Worm (Caenorhabditis elegans) whole organism, early embryonic: Measurements from ENCODE around the gene F01D4.5.

Source experiments
- B0310.2 ChIP-seq: sonication (generic microtip); optimal IDR thresholded peaks from 2 replicates; lab custom pipeline; 2016; ENCODE audit warnings: mild to moderate bottlenecking, missing genetic modification characterization, missing compliant biosample characterization
- F13C5.2 ChIP-seq: sonication (generic microtip); optimal IDR thresholded peaks from 2 replicates; lab custom pipeline; 2017; ENCODE audit warnings: mild to moderate bottlenecking, missing genetic modification characterization, inconsistent platforms, missing compliant biosample characterization
- aly-1 ChIP-seq: sonication (generic microtip); optimal IDR thresholded peaks from 2 replicates; lab custom pipeline; 2016; ENCODE audit warnings: missing genetic modification characterization, missing compliant biosample characterization
- ama-1 ChIP-seq: fragments of 150-350 bp; optimal IDR thresholded peaks from 2 replicates; lab custom pipeline; 2014
- ceh-13 ChIP-seq: fragments of 200-800 bp; sonication (Bioruptor generic); optimal IDR thresholded peaks from 2 replicates; lab custom pipeline; 2018; ENCODE audit warnings: mild to moderate bottlenecking, missing genetic modification characterization, missing compliant biosample characterization
- ceh-36 ChIP-seq: sonication (generic microtip); optimal IDR thresholded peaks from 2 replicates; lab custom pipeline; 2016; ENCODE audit warnings: missing genetic modification characterization, inconsistent platforms, missing compliant biosample characterization
- ets-7 ChIP-seq: sonication (generic microtip); optimal IDR thresholded peaks from 2 replicates; lab custom pipeline; 2016; ENCODE audit warnings: missing genotype, missing genetic modification characterization, missing compliant biosample characterization
- flt-1 ChIP-seq: fragments of 200-800 bp; sonication (Bioruptor generic); IDR thresholded peaks from 2 replicates; pipeline ENCODE4 v1.3.6; 2022; ENCODE audit warnings: missing genetic modification characterization, missing compliant biosample characterization
- hmbx-1 ChIP-seq: sonication (generic microtip); optimal IDR thresholded peaks from 2 replicates; lab custom pipeline; 2016; ENCODE audit warnings: mild to moderate bottlenecking, missing genetic modification characterization, missing compliant biosample characterization
- hmg-4 ChIP-seq: fragments of 200-800 bp; sonication (Bioruptor generic); optimal IDR thresholded peaks from 2 replicates; lab custom pipeline; 2018; ENCODE audit warnings: mild to moderate bottlenecking, missing genetic modification characterization, missing compliant biosample characterization
- hnd-1 ChIP-seq: sonication (generic microtip); optimal IDR thresholded peaks from 2 replicates; lab custom pipeline; 2016; ENCODE audit warnings: missing genetic modification characterization, missing compliant biosample characterization
- pes-1 ChIP-seq: fragments of 200-800 bp; sonication (Bioruptor generic); IDR thresholded peaks from 2 replicates; pipeline ENCODE4 v1.3.6; 2022; ENCODE audit warnings: missing genetic modification reagents, missing genetic modification characterization, missing compliant biosample characterization
- scrt-1 ChIP-seq: fragments of 200-800 bp; sonication (Bioruptor generic); IDR thresholded peaks from 2 replicates; pipeline ENCODE4 v1.3.6; 2022; ENCODE audit warnings: missing genetic modification characterization, missing compliant biosample characterization
- sea-1 ChIP-seq: fragments of 200-800 bp; sonication (Bioruptor generic); conservative IDR thresholded peaks from 2 replicates; pipeline ENCODE4 v1.3.6; 2022; ENCODE audit warnings: missing genetic modification characterization, missing compliant biosample characterization
- tbx-11 ChIP-seq: fragments of 200-800 bp; sonication (Bioruptor generic); IDR thresholded peaks from 2 replicates; pipeline ENCODE4 v1.3.6; 2022; ENCODE audit warnings: missing genetic modification characterization, missing compliant biosample characterization
- tbx-37 ChIP-seq: fragments of 200-800 bp; sonication (Bioruptor generic); conservative IDR thresholded peaks from 2 replicates; pipeline ENCODE4 v1.3.6; 2022; ENCODE audit warnings: missing genetic modification reagents, missing genetic modification characterization, missing compliant biosample characterization
- tra-4 ChIP-seq: sonication (generic microtip); optimal IDR thresholded peaks from 2 replicates; lab custom pipeline; 2017; ENCODE audit warnings: missing genetic modification characterization, missing compliant biosample characterization

The F01D4.5 gene

DNA sequence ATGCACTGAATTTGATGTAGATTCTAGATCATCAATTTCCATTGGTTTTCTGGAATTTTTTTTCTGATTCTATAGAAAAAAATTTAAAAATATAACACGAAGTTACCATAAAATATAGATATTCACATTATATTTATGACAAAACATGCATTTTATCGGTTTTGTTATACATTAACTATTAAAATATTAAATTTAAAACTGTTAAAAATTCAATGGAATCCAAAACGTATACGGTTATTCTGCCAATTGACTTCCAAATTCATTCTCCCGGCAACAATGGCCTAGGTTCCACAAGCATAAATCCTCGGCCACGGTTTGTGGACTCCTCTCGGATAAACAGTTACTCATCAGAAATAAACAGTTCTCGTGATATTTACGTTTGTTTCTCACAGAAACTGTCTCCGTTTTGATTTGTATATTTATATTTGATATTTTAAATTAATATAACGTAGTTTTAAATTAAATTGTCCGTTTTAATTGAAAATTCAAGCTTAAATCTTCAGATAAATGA is at the start of gene F01D4.5, which contains the start of gene ced-5:
TSS of gene F01D4.5 (minus strand) at position 51 of the 511 bp plus-strand sequence.
TSS of gene ced-5 (plus strand) at position 504 of the 511 bp plus-strand sequence.
- TF ChIP-seq hnd-1 (tag; lab: Kevin White, UChicago) (peak; percentile 24), flt-1 (0 out of 2 replicates have a peak, but pooled peaks have one; percentile 46), B0310.2 (tag; lab: Kevin White, UChicago) (peak; percentile 26), F13C5.2 (no peak), ets-7 (tag; lab: Kevin White, UChicago) (no peak), tbx-37 (GFP tag; lab: Robert Waterston, UW) (peak; percentile 86)

DNA sequence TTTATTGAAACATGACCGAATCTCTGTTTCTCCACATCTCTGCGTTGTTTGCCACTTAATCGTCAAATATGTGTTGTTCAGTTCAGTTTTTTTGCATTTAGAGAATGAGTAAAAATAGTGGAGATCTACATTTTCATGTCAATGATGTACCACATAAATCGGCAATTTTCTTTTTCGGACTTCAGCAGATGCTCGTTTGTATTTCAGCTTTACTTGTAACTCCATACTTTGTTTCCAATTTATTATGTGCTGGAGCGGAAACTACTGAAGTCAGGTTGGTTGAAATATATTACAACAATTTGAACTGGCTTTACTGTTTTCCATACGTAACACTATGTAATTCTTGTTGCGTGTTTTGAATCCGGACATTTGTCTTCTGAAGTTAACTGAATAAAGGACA is 47.2 kb upstream of the F01D4.5 start, which contains the start of gene T07G12.2:
TSS of gene T07G12.2 (plus strand) at position 62 of the 400 bp plus-strand sequence.
- TF ChIP-seq hnd-1 (tag; lab: Kevin White, UChicago) (no peak), B0310.2 (tag; lab: Kevin White, UChicago) (no peak), ets-7 (tag; lab: Kevin White, UChicago) (no peak), pes-1 (no peak), ceh-36 (tag; lab: Kevin White, UChicago) (no peak), scrt-1 (GFP tag; lab: Robert Waterston, UW) (no peak), tbx-37 (GFP tag; lab: Robert Waterston, UW) (no peak), hmbx-1 (tag; lab: Kevin White, UChicago) (no peak), F13C5.2 (no peak), tra-4 (tag; lab: Kevin White, UChicago) (no peak), sea-1 (GFP tag; lab: Robert Waterston, UW) (no peak), ama-1 (no peak), flt-1 (no peak), ceh-13 (GFP tag; lab: Kevin White, UChicago) (no peak), hmg-4 (no peak), tbx-11 (no peak), aly-1 (no peak)

DNA sequence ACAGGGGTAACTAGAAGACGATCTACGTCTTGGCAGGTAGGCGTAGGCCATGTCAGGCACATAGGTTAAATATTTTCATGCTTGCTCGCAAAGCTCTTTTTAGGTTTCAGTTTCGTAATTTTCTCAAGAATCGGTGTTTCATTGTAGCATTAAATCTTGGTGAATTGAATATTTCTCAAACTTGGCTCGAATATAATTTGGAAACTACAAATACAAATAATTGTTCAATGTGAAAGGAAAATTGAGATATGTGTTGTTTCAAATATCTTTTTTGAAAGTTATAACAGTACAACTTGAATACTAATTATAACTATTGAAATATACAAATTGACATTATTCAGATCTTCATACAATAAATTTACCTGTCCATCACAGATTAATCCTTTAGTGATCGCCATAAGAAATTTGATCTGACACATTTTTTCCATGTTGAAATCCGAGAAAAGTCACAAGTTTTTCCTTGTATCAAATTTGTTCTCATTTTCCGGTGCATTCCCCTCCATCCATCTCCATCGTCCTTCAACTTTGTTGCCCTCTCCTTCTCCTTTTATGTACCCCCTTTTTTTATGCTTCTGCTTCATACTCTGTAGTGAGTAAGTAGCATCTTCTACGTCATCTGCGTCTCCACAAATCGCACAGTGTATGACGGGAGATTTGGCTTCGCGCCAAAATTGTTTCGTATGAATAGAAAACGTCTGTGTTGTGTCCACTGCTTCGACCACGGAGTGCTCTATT is 40.8 kb upstream of the F01D4.5 start, which contains the start of gene C02F4.5:
TSS of gene C02F4.5 (minus strand) at position 51 of the 735 bp plus-strand sequence.
- TF ChIP-seq B0310.2 (tag; lab: Kevin White, UChicago) (no peak), ceh-13 (GFP tag; lab: Kevin White, UChicago) (no peak), hmbx-1 (tag; lab: Kevin White, UChicago) (no peak), hmg-4 (no peak), tbx-11 (no peak), hnd-1 (tag; lab: Kevin White, UChicago) (no peak), ama-1 (no peak), ceh-36 (tag; lab: Kevin White, UChicago) (no peak)

DNA sequence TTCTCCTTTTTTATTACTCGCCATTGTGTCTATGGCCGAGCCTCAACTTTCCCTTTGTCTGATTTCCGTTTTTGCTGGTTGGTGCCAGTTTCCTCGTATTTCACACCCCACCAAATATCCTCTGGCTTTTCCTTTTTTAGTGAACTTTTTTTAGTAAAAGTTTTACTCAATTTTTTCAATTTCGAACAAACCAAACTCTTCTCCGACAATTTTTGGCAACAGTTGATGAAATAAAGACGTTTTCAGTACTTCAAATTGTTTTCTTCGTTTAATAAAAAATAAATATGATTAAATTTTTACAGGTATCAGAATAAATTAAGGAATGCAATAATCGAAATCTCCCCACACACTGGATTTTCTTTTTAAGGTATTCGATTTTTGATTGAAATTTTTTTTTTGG is 37.6 kb upstream of the F01D4.5 start, which contains the start of gene cal-4:
TSS of gene cal-4 (plus strand) at position 301 of the 400 bp plus-strand sequence.
- TF ChIP-seq ets-7 (tag; lab: Kevin White, UChicago): no peak
- TF ChIP-seq ama-1: no peak
- no peak for TF ChIP-seq scrt-1 (GFP tag; lab: Robert Waterston, UW)
- TF ChIP-seq hnd-1 (tag; lab: Kevin White, UChicago): no peak
- TF ChIP-seq aly-1: no peak
- TF ChIP-seq F13C5.2: no peak
- no peak for TF ChIP-seq hmg-4
- TF ChIP-seq pes-1: no peak
- TF ChIP-seq sea-1 (GFP tag; lab: Robert Waterston, UW): no peak
- TF ChIP-seq B0310.2 (tag; lab: Kevin White, UChicago): no peak
- no peak for TF ChIP-seq hmbx-1 (tag; lab: Kevin White, UChicago)
- TF ChIP-seq tbx-11: no peak
- no peak for TF ChIP-seq tra-4 (tag; lab: Kevin White, UChicago)
- no peak for TF ChIP-seq flt-1
- no peak for TF ChIP-seq ceh-36 (tag; lab: Kevin White, UChicago)
- no peak for TF ChIP-seq ceh-13 (GFP tag; lab: Kevin White, UChicago)

ce11 chrIV:10518652-10519051 is 35.2 kb upstream of the F01D4.5 start:
- TF ChIP-seq pes-1 (no peak), ceh-13 (GFP tag; lab: Kevin White, UChicago) (no peak), tra-4 (tag; lab: Kevin White, UChicago) (no peak), scrt-1 (GFP tag; lab: Robert Waterston, UW) (no peak), B0310.2 (tag; lab: Kevin White, UChicago) (no peak), hmbx-1 (tag; lab: Kevin White, UChicago) (no peak), ets-7 (tag; lab: Kevin White, UChicago) (no peak), sea-1 (GFP tag; lab: Robert Waterston, UW) (no peak), hmg-4 (no peak), ama-1 (no peak), aly-1 (no peak), tbx-37 (GFP tag; lab: Robert Waterston, UW) (no peak)

ce11 chrIV:10515128-10515527 is 31.7 kb upstream of the F01D4.5 start, which contains the start of gene C02F4.4:
Gene C02F4.4 (minus strand): TSS chrIV:10515228.
- TF ChIP-seq ceh-36 (tag; lab: Kevin White, UChicago): no peak
- TF ChIP-seq F13C5.2: no peak
- no peak for TF ChIP-seq scrt-1 (GFP tag; lab: Robert Waterston, UW)
- TF ChIP-seq hnd-1 (tag; lab: Kevin White, UChicago): no peak
- no peak for TF ChIP-seq hmbx-1 (tag; lab: Kevin White, UChicago)
- no peak for TF ChIP-seq flt-1
- no peak for TF ChIP-seq ceh-13 (GFP tag; lab: Kevin White, UChicago)
- no peak for TF ChIP-seq aly-1
- TF ChIP-seq B0310.2 (tag; lab: Kevin White, UChicago): no peak
- no peak for TF ChIP-seq ama-1
- no peak for TF ChIP-seq sea-1 (GFP tag; lab: Robert Waterston, UW)
- TF ChIP-seq tbx-37 (GFP tag; lab: Robert Waterston, UW): no peak
- no peak for TF ChIP-seq pes-1
- no peak for TF ChIP-seq ets-7 (tag; lab: Kevin White, UChicago)
- TF ChIP-seq hmg-4: no peak

DNA sequence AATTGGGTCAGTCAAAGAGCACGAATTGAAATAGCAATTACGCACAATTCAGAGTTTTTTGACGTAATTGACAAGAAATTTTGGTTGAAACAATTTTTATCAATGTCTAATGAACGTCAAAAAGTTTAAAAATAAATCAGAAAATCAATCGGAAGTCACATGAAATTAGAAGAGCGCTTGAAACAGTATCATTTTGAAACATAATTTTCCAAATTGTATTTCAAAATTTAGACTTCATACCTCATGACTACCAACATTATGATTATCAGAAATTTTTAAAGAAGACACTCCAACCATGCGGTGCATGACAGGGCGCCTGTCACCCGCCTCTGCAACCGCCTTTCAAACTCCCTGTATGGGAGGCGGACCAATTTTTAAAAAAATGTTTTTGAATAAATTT is 29.8 kb upstream of the F01D4.5 start:
- no peak for TF ChIP-seq ceh-13 (GFP tag; lab: Kevin White, UChicago)
- TF ChIP-seq B0310.2 (tag; lab: Kevin White, UChicago): no peak
- no peak for TF ChIP-seq ceh-36 (tag; lab: Kevin White, UChicago)
- TF ChIP-seq sea-1 (GFP tag; lab: Robert Waterston, UW): no peak
